Worm (Caenorhabditis elegans) whole organism, midembryonic: ENCODE measurements around the gene ctsa-1.1.

Experiments
- T22C8.4 ChIP-seq: fragments of 200-800 bp; sonication (Bioruptor generic); IDR thresholded peaks from 2 replicates; pipeline ENCODE4 v1.3.6; 2022; ENCODE audit warnings: missing genetic modification characterization, missing compliant biosample characterization
- cog-1 ChIP-seq: sonication (generic microtip); optimal IDR thresholded peaks from 2 replicates; lab custom pipeline; 2016; ENCODE audit warnings: missing genetic modification characterization, missing compliant biosample characterization
- flt-1 ChIP-seq: fragments of 200-800 bp; sonication (Bioruptor generic); IDR thresholded peaks from 2 replicates; pipeline ENCODE4 v1.3.6; 2022; ENCODE audit warnings: missing genetic modification characterization, missing compliant biosample characterization
- klf-2 ChIP-seq: fragments of 200-800 bp; sonication (Bioruptor generic); conservative IDR thresholded peaks from 2 replicates; pipeline ENCODE4 v1.3.6; 2022; ENCODE audit warnings: missing genetic modification reagents, missing genetic modification characterization, missing compliant biosample characterization
- med-1 ChIP-seq: sonication (generic microtip); optimal IDR thresholded peaks from 2 replicates; lab custom pipeline; 2017; ENCODE audit warnings: missing genetic modification characterization, mild to moderate bottlenecking, missing compliant biosample characterization, antibody characterized with exemption, missing genetic modification reagents; ENCODE audit not compliant: insufficient read depth
- ref-1 ChIP-seq: fragments of 200-800 bp; sonication (Bioruptor generic); conservative IDR thresholded peaks from 2 replicates; pipeline ENCODE4 v1.3.6; 2022; ENCODE audit warnings: missing genetic modification reagents, missing genetic modification characterization, missing compliant biosample characterization
- tab-1 ChIP-seq: fragments of 200-800 bp; sonication (Bioruptor generic); IDR thresholded peaks from 2 replicates; pipeline ENCODE4 v1.3.6; 2022; ENCODE audit warnings: missing genetic modification characterization, missing compliant biosample characterization
- ztf-23 ChIP-seq: fragments of 200-800 bp; sonication (Bioruptor generic); IDR thresholded peaks from 2 replicates; pipeline ENCODE4 v1.3.6; 2022; ENCODE audit warnings: missing genetic modification reagents, missing genetic modification characterization, missing compliant biosample characterization
- ztf-29 ChIP-seq: fragments of 200-800 bp; sonication (Bioruptor generic); IDR thresholded peaks from 2 replicates; pipeline ENCODE4 v1.3.6; 2022; ENCODE audit warnings: missing genetic modification reagents, missing genetic modification characterization, missing compliant biosample characterization

ctsa-1.1 gene

ce11 chrII:4710813-4711212, 26.6 kb upstream of the ctsa-1.1 start:
- no peak for TF ChIP-seq klf-2 (GFP tag; lab: Robert Waterston, UW)
- TF ChIP-seq flt-1, result no peak
- TF ChIP-seq tab-1 (GFP tag; lab: Robert Waterston, UW), result no peak
- TF ChIP-seq cog-1 (tag; lab: Kevin White, UChicago), result no peak
- TF ChIP-seq T22C8.4 (GFP tag; lab: Robert Waterston, UW), result no peak
- no peak for TF ChIP-seq ref-1
- no peak for TF ChIP-seq ztf-23 (GFP tag; lab: Robert Waterston, UW)
- no peak for TF ChIP-seq med-1 (GFP tag; lab: Kevin White, UChicago)
- no peak for TF ChIP-seq ztf-29 (GFP tag; lab: Robert Waterston, UW)

DNA sequence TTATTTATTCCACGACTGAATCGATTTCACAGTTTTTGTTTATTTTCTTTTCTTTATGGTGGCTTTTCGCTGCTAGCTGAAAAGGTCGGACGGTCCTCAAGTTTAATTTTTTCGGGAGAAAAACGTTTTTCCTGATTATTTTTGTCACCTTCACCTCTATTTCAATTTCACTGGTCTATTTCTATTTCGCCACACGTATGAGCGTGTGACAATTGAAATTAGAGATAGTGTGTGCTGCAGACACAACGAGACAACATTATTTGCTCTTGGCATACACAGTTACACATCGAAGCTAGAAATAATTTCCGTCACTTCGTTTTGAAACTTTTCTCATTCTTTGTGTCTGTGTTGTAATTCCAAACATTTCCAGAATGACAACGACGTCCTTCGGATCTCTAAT, 21.8 kb upstream of the ctsa-1.1 start, which contains the start of gene F41C3.8:
Gene F41C3.8, plus strand, starts transcription at position 371 of the 400 bp plus-strand sequence.
- TF ChIP-seq ref-1, result no peak
- no peak for TF ChIP-seq ztf-23 (GFP tag; lab: Robert Waterston, UW)
- no peak for TF ChIP-seq tab-1 (GFP tag; lab: Robert Waterston, UW)
- TF ChIP-seq flt-1, result no peak
- no peak for TF ChIP-seq T22C8.4 (GFP tag; lab: Robert Waterston, UW)
- TF ChIP-seq klf-2 (GFP tag; lab: Robert Waterston, UW), result no peak
- no peak for TF ChIP-seq med-1 (GFP tag; lab: Kevin White, UChicago)
- TF ChIP-seq ztf-29 (GFP tag; lab: Robert Waterston, UW), result no peak
- no peak for TF ChIP-seq cog-1 (tag; lab: Kevin White, UChicago)

- TF ChIP-seq tab-1 (GFP tag; lab: Robert Waterston, UW), result no peak
- TF ChIP-seq med-1 (GFP tag; lab: Kevin White, UChicago), result no peak
- no peak for TF ChIP-seq cog-1 (tag; lab: Kevin White, UChicago)
- TF ChIP-seq klf-2 (GFP tag; lab: Robert Waterston, UW), result no peak
- no peak for TF ChIP-seq flt-1
- TF ChIP-seq ztf-23 (GFP tag; lab: Robert Waterston, UW), result no peak
- TF ChIP-seq ztf-29 (GFP tag; lab: Robert Waterston, UW), result no peak
- no peak for TF ChIP-seq ref-1
- no peak for TF ChIP-seq T22C8.4 (GFP tag; lab: Robert Waterston, UW)
These were observed 11.3 kb upstream of the ctsa-1.1 start, which contains the start of gene F10G7.10 for ce11 chrII:4726120-4726519. F10G7.10 (minus strand) TSS chrII:4726264.

DNA sequence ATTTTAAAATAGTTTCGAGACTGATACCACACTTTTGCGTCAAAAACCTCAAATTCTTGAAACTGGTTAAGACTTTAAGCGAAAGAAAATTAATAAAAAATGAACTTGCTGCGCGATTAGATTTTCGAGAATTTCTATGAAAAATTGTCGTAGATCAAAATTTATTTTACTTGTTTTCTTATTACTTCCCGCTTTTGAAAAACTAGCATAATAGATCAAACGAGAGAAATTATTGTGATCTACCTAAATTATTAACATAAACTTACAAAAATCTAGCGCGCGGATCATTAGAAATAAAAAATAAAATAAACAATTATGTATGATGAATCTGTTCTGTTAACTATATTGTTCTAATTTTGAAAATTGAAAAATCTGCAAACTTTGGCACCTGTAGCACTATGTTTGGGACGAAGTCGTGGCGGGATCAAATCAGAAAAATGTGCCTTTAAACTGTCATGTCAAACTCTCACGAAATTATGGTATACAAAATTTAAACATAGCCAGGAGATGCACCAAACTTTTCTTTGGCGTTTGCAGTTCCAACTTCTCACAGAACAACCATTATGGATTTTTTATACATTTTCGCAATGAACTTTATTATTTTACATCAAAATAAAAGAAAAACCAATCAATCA, 10.6 kb upstream of the ctsa-1.1 start:
- no peak for TF ChIP-seq klf-2 (GFP tag; lab: Robert Waterston, UW)
- TF ChIP-seq med-1 (GFP tag; lab: Kevin White, UChicago), result no peak
- TF ChIP-seq ztf-29 (GFP tag; lab: Robert Waterston, UW), result no peak
- TF ChIP-seq flt-1, result no peak
- no peak for TF ChIP-seq tab-1 (GFP tag; lab: Robert Waterston, UW)
- no peak for TF ChIP-seq T22C8.4 (GFP tag; lab: Robert Waterston, UW)
- TF ChIP-seq ztf-23 (GFP tag; lab: Robert Waterston, UW), result no peak
- TF ChIP-seq ref-1, result no peak
- no peak for TF ChIP-seq cog-1 (tag; lab: Kevin White, UChicago)

DNA sequence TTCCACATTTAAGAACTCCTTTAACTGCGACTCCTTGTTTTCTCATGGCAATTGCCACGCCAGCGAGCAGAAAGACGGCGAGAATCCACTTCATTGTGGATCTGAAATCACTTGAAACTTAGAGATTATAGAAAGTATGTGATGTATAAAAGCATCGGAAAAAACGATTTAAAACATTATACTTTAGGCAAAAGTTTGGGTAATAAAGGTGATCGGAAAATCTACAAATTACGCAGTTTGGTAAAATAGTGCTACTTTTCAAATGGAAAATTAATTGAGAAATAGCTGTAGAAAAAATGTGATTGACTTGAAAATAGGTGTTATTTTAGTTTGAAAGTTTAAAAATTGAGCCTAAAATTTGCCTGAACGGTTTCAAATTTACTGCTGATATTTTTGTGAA, 9.7 kb upstream of the ctsa-1.1 start, which contains the start of gene ttr-41:
Gene ttr-41, minus strand, starts transcription at position 101 of the 400 bp plus-strand sequence.
- TF ChIP-seq tab-1 (GFP tag; lab: Robert Waterston, UW), result no peak
- TF ChIP-seq ztf-23 (GFP tag; lab: Robert Waterston, UW), result no peak
- TF ChIP-seq med-1 (GFP tag; lab: Kevin White, UChicago), result no peak
- no peak for TF ChIP-seq flt-1
- TF ChIP-seq T22C8.4 (GFP tag; lab: Robert Waterston, UW), result no peak
- TF ChIP-seq klf-2 (GFP tag; lab: Robert Waterston, UW), result no peak
- TF ChIP-seq ztf-29 (GFP tag; lab: Robert Waterston, UW), result no peak
- TF ChIP-seq cog-1 (tag; lab: Kevin White, UChicago), result no peak
- TF ChIP-seq ref-1, result no peak

ce11 chrII:4728687-4729086, 8.8 kb upstream of the ctsa-1.1 start:
- no peak for TF ChIP-seq tab-1 (GFP tag; lab: Robert Waterston, UW)
- TF ChIP-seq cog-1 (tag; lab: Kevin White, UChicago), result no peak
- no peak for TF ChIP-seq ztf-29 (GFP tag; lab: Robert Waterston, UW)
- no peak for TF ChIP-seq med-1 (GFP tag; lab: Kevin White, UChicago)
- TF ChIP-seq ztf-23 (GFP tag; lab: Robert Waterston, UW), result no peak
- no peak for TF ChIP-seq flt-1
- TF ChIP-seq klf-2 (GFP tag; lab: Robert Waterston, UW), result no peak
- TF ChIP-seq ref-1, result no peak
- TF ChIP-seq T22C8.4 (GFP tag; lab: Robert Waterston, UW), result no peak

- TF ChIP-seq T22C8.4 (GFP tag; lab: Robert Waterston, UW) (no peak), cog-1 (tag; lab: Kevin White, UChicago) (no peak), med-1 (GFP tag; lab: Kevin White, UChicago) (no peak), klf-2 (GFP tag; lab: Robert Waterston, UW) (no peak), tab-1 (GFP tag; lab: Robert Waterston, UW) (no peak), flt-1 (no peak), ztf-23 (GFP tag; lab: Robert Waterston, UW) (no peak), ref-1 (no peak), ztf-29 (GFP tag; lab: Robert Waterston, UW) (no peak)
These were observed 7.7 kb upstream of the ctsa-1.1 start, which contains the start of gene F41C3.7 for ce11 chrII:4729733-4730132. F41C3.7 (plus strand) TSS chrII:4730033.

- TF ChIP-seq cog-1 (tag; lab: Kevin White, UChicago), result no peak
- TF ChIP-seq med-1 (GFP tag; lab: Kevin White, UChicago), result no peak
These were observed 3.6 kb upstream of the ctsa-1.1 start, which contains the start of gene F41C3.11 for ce11 chrII:4733848-4734247. F41C3.11 (minus strand) TSS chrII:4733948.

DNA sequence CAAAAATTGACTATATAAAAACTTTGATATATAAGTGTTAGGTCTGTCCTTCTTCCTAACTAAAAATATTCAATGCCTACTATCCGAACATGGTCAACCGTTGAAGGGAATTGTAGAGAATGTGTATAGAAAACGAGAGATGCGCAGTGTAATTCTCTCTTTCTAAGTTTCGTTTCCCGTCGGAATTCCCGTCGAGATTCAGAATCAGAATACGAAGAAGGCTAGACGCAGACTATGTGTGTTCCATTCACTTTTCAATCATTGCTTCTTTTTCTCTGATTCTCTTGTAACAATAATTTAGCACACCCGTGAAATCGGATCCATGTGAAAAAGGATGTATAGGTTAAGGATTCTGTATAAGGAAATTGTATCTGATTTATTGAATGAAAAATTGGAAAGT, 3.0 kb upstream of the ctsa-1.1 start:
- TF ChIP-seq flt-1 (no peak), klf-2 (GFP tag; lab: Robert Waterston, UW) (no peak), cog-1 (tag; lab: Kevin White, UChicago) (no peak), tab-1 (GFP tag; lab: Robert Waterston, UW) (no peak), ztf-29 (GFP tag; lab: Robert Waterston, UW) (no peak), T22C8.4 (GFP tag; lab: Robert Waterston, UW) (no peak), ref-1 (no peak), med-1 (GFP tag; lab: Kevin White, UChicago) (no peak), ztf-23 (GFP tag; lab: Robert Waterston, UW) (no peak)
